Fruit fly (Drosophila melanogaster) whole organism: ENCODE results near the gene Gart.
A peak's percentile ranks its signal among the peaks of the same experiment; 100 is the strongest.

ENCODE experiments used
- CG8478 ChIP-seq: fragments of >200 bp; optimal IDR thresholded peaks from 2 replicates; lab custom pipeline; 2018; ENCODE audit warnings: inconsistent platforms
- Dll ChIP-seq: fragments of >200 bp; optimal IDR thresholded peaks from 2 replicates; lab custom pipeline; 2017
- EcR ChIP-seq, 2 experiments: fragments of >200 bp; optimal IDR thresholded peaks; 2 replicates each; lab custom pipeline; 2017; ENCODE audit warnings: missing biosample characterization in 2 of 2, missing genetic modification characterization in 2 of 2, missing genetic modification reagents in 2 of 2
- pan ChIP-seq: fragments of >200 bp; optimal IDR thresholded peaks from 2 replicates; lab custom pipeline; 2017
- psq ChIP-seq: fragments of >200 bp; optimal IDR thresholded peaks from 2 replicates; lab custom pipeline; 2017
- usp ChIP-seq: fragments of >200 bp; optimal IDR thresholded peaks from 2 replicates; lab custom pipeline; 2017; ENCODE audit warnings: missing biosample characterization, missing genetic modification characterization, mixed read lengths

The Gart gene

dm6 chr2L:6998736-6999135 lies 25.0 kb downstream of the Gart start:
- TF ChIP-seq psq (lab: Kevin White, UChicago) (no peak), Dll (lab: Kevin White, UChicago) (no peak), usp (no peak), pan (lab: Kevin White, UChicago) (no peak)

dm6 chr2L:6991085-6991484 lies 32.6 kb downstream of the Gart start:
- TF ChIP-seq pan (lab: Kevin White, UChicago), result no peak
- no peak for TF ChIP-seq usp
- no peak for TF ChIP-seq Dll (lab: Kevin White, UChicago)
- TF ChIP-seq CG8478, result no peak
- no peak for TF ChIP-seq psq (lab: Kevin White, UChicago)
- no peak for TF ChIP-seq EcR (GFP tag; optimal IDR thresholded peaks at IDR 0.05; lab: Kevin White, UChicago)

dm6 chr2L:6971597-6972036 lies 52.1 kb downstream of the Gart start, which contains the start of gene snRNP-U1-70K:
TSS of gene snRNP-U1-70K (minus strand) at chr2L:6971737.
- TF ChIP-seq psq (lab: Kevin White, UChicago), result no peak

dm6 chr2L:6970813-6971212 lies 52.9 kb downstream of the Gart start:
- TF ChIP-seq EcR (GFP tag; optimal IDR thresholded peaks at IDR 0.05; lab: Kevin White, UChicago) (no peak), psq (lab: Kevin White, UChicago) (no peak), usp (no peak), CG8478 (no peak), pan (lab: Kevin White, UChicago) (no peak), Dll (lab: Kevin White, UChicago) (no peak)

- TF ChIP-seq CG8478 (no peak), pan (lab: Kevin White, UChicago) (peak; percentile 89), EcR (GFP tag; optimal IDR thresholded peaks at IDR 0.05; lab: Kevin White, UChicago) (no peak)
Measured at dm6 chr2L:6968013-6968517, 55.6 kb downstream of the Gart start.

dm6 chr2L:6967422-6968012 lies 56.2 kb downstream of the Gart start, which contains the start of gene Sumo:
TSS of gene Sumo (minus strand) at chr2L:6967644.
- TF ChIP-seq pan (lab: Kevin White, UChicago) (no peak), EcR (GFP tag; optimal IDR thresholded peaks at IDR 0.05; lab: Kevin White, UChicago) (no peak), CG8478 (no peak), psq (lab: Kevin White, UChicago) (no peak), usp (no peak), Dll (lab: Kevin White, UChicago) (no peak)

- TF ChIP-seq pan (lab: Kevin White, UChicago) (no peak), EcR (GFP tag; optimal IDR thresholded peaks at IDR 0.05; lab: Kevin White, UChicago) (no peak), psq (lab: Kevin White, UChicago) (no peak), usp (no peak), CG8478 (no peak), Dll (lab: Kevin White, UChicago) (no peak)
Measured at dm6 chr2L:6966309-6966708, 57.4 kb downstream of the Gart start.

- TF ChIP-seq EcR (GFP tag; optimal IDR thresholded peaks at IDR 0.05; lab: Kevin White, UChicago) (no peak), CG8478 (no peak), psq (lab: Kevin White, UChicago) (no peak), usp (no peak), pan (lab: Kevin White, UChicago) (no peak), Dll (lab: Kevin White, UChicago) (no peak)
Measured at dm6 chr2L:6964632-6965031, 59.1 kb downstream of the Gart start.
